Fruit fly (Drosophila melanogaster) whole organism, embryonic: ENCODE results near the gene CG9360.

Experiments
- Antp ChIP-seq: fragments of 200-800 bp; sonication (Bioruptor generic); optimal IDR thresholded peaks from 3 replicates; lab custom pipeline; 2016; ENCODE audit warnings: missing biosample characterization, missing genetic modification characterization
- CG10147 ChIP-seq: fragments of 200-800 bp; sonication (Bioruptor generic); optimal IDR thresholded peaks from 2 replicates; lab custom pipeline; 2019; ENCODE audit warnings: missing biosample characterization, mild to moderate bottlenecking, missing genetic modification characterization, moderate library complexity
- CG11695 ChIP-seq: fragments of 200-800 bp; sonication (Bioruptor generic); IDR thresholded peaks from 3 replicates; pipeline ENCODE4 v1.3.6; 2022; ENCODE audit warnings: missing biosample characterization, missing genetic modification characterization
- CG12104 ChIP-seq: fragments of 200-800 bp; sonication (Bioruptor generic); optimal IDR thresholded peaks from 3 replicates; lab custom pipeline; 2016; ENCODE audit warnings: missing biosample characterization, missing genetic modification characterization
- CG12155 ChIP-seq: fragments of 200-800 bp; sonication (Bioruptor generic); optimal IDR thresholded peaks from 3 replicates; lab custom pipeline; 2016; ENCODE audit warnings: missing biosample characterization, missing genetic modification characterization
- CG12659 ChIP-seq: fragments of 200-800 bp; sonication (Bioruptor generic); optimal IDR thresholded peaks from 3 replicates; lab custom pipeline; 2017; ENCODE audit warnings: mild to moderate bottlenecking, missing biosample characterization, missing genetic modification reagents, missing genetic modification characterization
- CG12769 ChIP-seq: fragments of 200-800 bp; sonication (Bioruptor generic); optimal IDR thresholded peaks from 2 replicates; lab custom pipeline; 2019; ENCODE audit warnings: missing biosample characterization, mild to moderate bottlenecking, missing genetic modification characterization, moderate library complexity
- CG12942 ChIP-seq: fragments of 200-800 bp; sonication (Bioruptor generic); optimal IDR thresholded peaks from 3 replicates; lab custom pipeline; 2016; ENCODE audit warnings: missing biosample characterization, missing genetic modification characterization
- CG13287 ChIP-seq: fragments of 200-800 bp; sonication (Bioruptor generic); IDR thresholded peaks from 2 replicates; pipeline ENCODE4 v1.3.6; 2022; ENCODE audit warnings: missing biosample characterization, missing genetic modification characterization; ENCODE audit not compliant: partially characterized antibody
- CG14667 ChIP-seq: fragments of 200-800 bp; sonication (Bioruptor generic); IDR thresholded peaks from 2 replicates; pipeline ENCODE4 v1.3.6; 2022; ENCODE audit warnings: missing biosample characterization, missing genetic modification characterization
- CG15011 ChIP-seq: fragments of 200-800 bp; sonication (Bioruptor generic); optimal IDR thresholded peaks from 3 replicates; lab custom pipeline; 2018; ENCODE audit warnings: missing biosample characterization, mild to moderate bottlenecking, missing genetic modification characterization
- CG15601 ChIP-seq: fragments of 200-800 bp; sonication (Bioruptor generic); optimal IDR thresholded peaks from 3 replicates; lab custom pipeline; 2019; ENCODE audit warnings: missing biosample characterization, mild to moderate bottlenecking, missing genetic modification characterization, moderate library complexity
- CG1647 ChIP-seq: fragments of 200-800 bp; sonication (Bioruptor generic); optimal IDR thresholded peaks from 3 replicates; lab custom pipeline; 2016; ENCODE audit warnings: missing biosample characterization, missing genetic modification characterization
- CG16813 ChIP-seq: fragments of 200-800 bp; sonication (Bioruptor generic); IDR thresholded peaks from 3 replicates; pipeline ENCODE4 v1.3.6; 2022; ENCODE audit warnings: missing biosample characterization, missing genetic modification characterization; ENCODE audit not compliant: partially characterized antibody
- CG17612 ChIP-seq: fragments of 200-800 bp; sonication (Bioruptor generic); IDR thresholded peaks from 2 replicates; pipeline ENCODE4 v1.3.6; 2022; ENCODE audit warnings: missing biosample characterization, missing genetic modification characterization
- CG1832 ChIP-seq: fragments of 200-800 bp; sonication (Bioruptor generic); optimal IDR thresholded peaks from 2 replicates; lab custom pipeline; 2017; ENCODE audit warnings: missing biosample characterization, mild to moderate bottlenecking, missing genetic modification characterization, inconsistent platforms
- CG3065 ChIP-seq: fragments of 200-800 bp; sonication (Bioruptor generic); optimal IDR thresholded peaks from 2 replicates; lab custom pipeline; 2016; ENCODE audit warnings: missing biosample characterization, missing genetic modification characterization
- CG4730 ChIP-seq: fragments of 200-800 bp; sonication (Bioruptor generic); IDR thresholded peaks from 2 replicates; pipeline ENCODE4 v1.3.6; 2022; ENCODE audit warnings: missing biosample characterization, missing genetic modification characterization
- CG4820 ChIP-seq: fragments of 200-800 bp; sonication (Bioruptor generic); optimal IDR thresholded peaks from 3 replicates; lab custom pipeline; 2016; ENCODE audit warnings: missing biosample characterization, missing genetic modification characterization
- CG7963 ChIP-seq: fragments of 200-800 bp; sonication (Bioruptor generic); IDR thresholded peaks from 3 replicates; pipeline ENCODE4 v1.3.6; 2022; ENCODE audit warnings: missing biosample characterization, missing genetic modification characterization; ENCODE audit not compliant: partially characterized antibody
- CG8388 ChIP-seq: fragments of 200-800 bp; sonication (Bioruptor generic); optimal IDR thresholded peaks from 2 replicates; lab custom pipeline; 2019; ENCODE audit warnings: missing biosample characterization, mild to moderate bottlenecking, missing genetic modification characterization, moderate library complexity
- CHES-1-like ChIP-seq: fragments of 200-800 bp; sonication (Bioruptor generic); optimal IDR thresholded peaks from 2 replicates; lab custom pipeline; 2016; ENCODE audit warnings: missing biosample characterization, missing genetic modification characterization
- Chrac-16 ChIP-seq: fragments of 200-800 bp; sonication (Bioruptor generic); optimal IDR thresholded peaks from 3 replicates; lab custom pipeline; 2016; ENCODE audit warnings: missing biosample characterization, missing genetic modification characterization
- Ptx1 ChIP-seq: fragments of 200-800 bp; sonication (Bioruptor generic); IDR thresholded peaks from 2 replicates; pipeline ENCODE4 v1.3.6; 2022; ENCODE audit warnings: missing biosample characterization, missing genetic modification characterization
- Scr ChIP-seq: fragments of 200-800 bp; sonication (Bioruptor generic); IDR thresholded peaks from 2 replicates; pipeline ENCODE4 v1.3.6; 2022; ENCODE audit warnings: missing biosample characterization, missing genetic modification characterization; ENCODE audit not compliant: partially characterized antibody
- Six4 ChIP-seq: fragments of 200-800 bp; sonication (Bioruptor generic); optimal IDR thresholded peaks from 2 replicates; lab custom pipeline; 2016; ENCODE audit warnings: missing biosample characterization, missing genetic modification characterization
- Spps ChIP-seq: fragments of 200-800 bp; sonication (Bioruptor generic); optimal IDR thresholded peaks from 2 replicates; lab custom pipeline; 2018; ENCODE audit warnings: missing biosample characterization, mild to moderate bottlenecking, missing genetic modification characterization
- TFAM ChIP-seq: fragments of 200-800 bp; sonication (Bioruptor generic); optimal IDR thresholded peaks from 2 replicates; lab custom pipeline; 2017; ENCODE audit warnings: missing biosample characterization, missing genetic modification characterization, inconsistent platforms
- abd-A ChIP-seq: fragments of 200-800 bp; sonication (Bioruptor generic); optimal IDR thresholded peaks from 3 replicates; lab custom pipeline; 2019; ENCODE audit warnings: missing biosample characterization, mild to moderate bottlenecking, missing genetic modification characterization, moderate library complexity
- az2 ChIP-seq: fragments of 200-800 bp; sonication (Bioruptor generic); optimal IDR thresholded peaks from 3 replicates; lab custom pipeline; 2016; ENCODE audit warnings: missing biosample characterization, missing genetic modification characterization
- cato ChIP-seq: fragments of 200-800 bp; sonication (Bioruptor generic); optimal IDR thresholded peaks from 2 replicates; lab custom pipeline; 2016; ENCODE audit warnings: missing biosample characterization, missing genetic modification characterization, borderline replicate concordance
- crp ChIP-seq, 2 experiments: fragments of 200-800 bp; sonication (Bioruptor generic); optimal IDR thresholded peaks; 2 replicates in 1 of 2; 3 replicates in 1 of 2; lab custom pipeline; 2017; ENCODE audit warnings: missing biosample characterization in 2 of 2, missing genetic modification characterization in 2 of 2, mild to moderate bottlenecking in 1 of 2, moderate library complexity in 1 of 2
- dimm ChIP-seq: fragments of 200-800 bp; sonication (Bioruptor generic); IDR thresholded peaks from 2 replicates; pipeline ENCODE4 v1.3.6; 2022; ENCODE audit warnings: missing biosample characterization, missing genetic modification characterization
- eve ChIP-seq, 2 experiments: fragments of >200 bp; optimal IDR thresholded peaks; 2 replicates each; lab custom pipeline; 2017; ENCODE audit warnings: missing biosample characterization in 2 of 2, missing genetic modification characterization in 2 of 2
- insv ChIP-seq, 2 experiments: fragments of 200-800 bp; sonication (Bioruptor generic); optimal IDR thresholded peaks; 3 replicates each; lab custom pipeline; 2016 to 2018; ENCODE audit warnings: missing biosample characterization in 2 of 2, missing genetic modification characterization in 2 of 2
- jigr1 ChIP-seq: fragments of 200-800 bp; sonication (Bioruptor generic); IDR thresholded peaks from 3 replicates; pipeline ENCODE4 v1.3.6; 2022; ENCODE audit warnings: missing biosample characterization, missing genetic modification characterization
- jumu ChIP-seq: fragments of 200-800 bp; sonication (Bioruptor generic); optimal IDR thresholded peaks from 3 replicates; lab custom pipeline; 2016; ENCODE audit warnings: missing biosample characterization, missing genetic modification characterization
- lmd ChIP-seq: fragments of 200-800 bp; sonication (Bioruptor generic); IDR thresholded peaks from 2 replicates; pipeline ENCODE4 v1.3.6; 2022; ENCODE audit warnings: missing biosample characterization, missing genetic modification characterization
- nmo ChIP-seq: fragments of 200-800 bp; sonication (Bioruptor generic); optimal IDR thresholded peaks from 2 replicates; lab custom pipeline; 2018; ENCODE audit warnings: missing biosample characterization, mild to moderate bottlenecking, missing genetic modification characterization, moderate library complexity
- sim ChIP-seq: fragments of 200-800 bp; sonication (Bioruptor generic); IDR thresholded peaks from 2 replicates; pipeline ENCODE4 v1.3.6; 2022; ENCODE audit warnings: missing biosample characterization, missing genetic modification characterization
- sisA ChIP-seq: fragments of 200-800 bp; sonication (Bioruptor generic); IDR thresholded peaks from 2 replicates; pipeline ENCODE4 v1.3.6; 2022; ENCODE audit warnings: missing biosample characterization, missing genetic modification characterization
- slbo ChIP-seq: fragments of 200-800 bp; sonication (Bioruptor generic); IDR thresholded peaks from 2 replicates; pipeline ENCODE4 v1.3.6; 2022; ENCODE audit warnings: missing biosample characterization, missing genetic modification characterization
- tio ChIP-seq: fragments of 200-800 bp; sonication (Bioruptor generic); optimal IDR thresholded peaks from 2 replicates; lab custom pipeline; 2017; ENCODE audit warnings: missing biosample characterization, missing genetic modification characterization, inconsistent platforms
- tll ChIP-seq, 2 experiments: fragments of 200-800 bp in 1 of 2; fragments of >200 bp in 1 of 2; sonication (Bioruptor generic) in 1 of 2; optimal IDR thresholded peaks; 2 replicates each; lab custom pipeline; 2017 to 2019; ENCODE audit warnings: missing biosample characterization in 2 of 2, missing genetic modification characterization in 2 of 2, mild to moderate bottlenecking in 1 of 2, moderate library complexity in 1 of 2
- twi ChIP-seq: fragments of 200-800 bp; optimal IDR thresholded peaks from 2 replicates; lab custom pipeline; 2019; ENCODE audit warnings: missing biosample characterization, mild to moderate bottlenecking, missing genetic modification characterization, moderate library complexity
- unpg ChIP-seq: fragments of 200-800 bp; sonication (Bioruptor generic); optimal IDR thresholded peaks from 3 replicates; lab custom pipeline; 2018; ENCODE audit warnings: missing biosample characterization, mild to moderate bottlenecking, missing genetic modification characterization, moderate library complexity
- vnd ChIP-seq: fragments of 200-800 bp; sonication (Bioruptor generic); IDR thresholded peaks from 3 replicates; pipeline ENCODE4 v1.3.6; 2022; ENCODE audit warnings: missing biosample characterization, missing genetic modification characterization; ENCODE audit not compliant: partially characterized antibody
- vvl ChIP-seq: fragments of 200-800 bp; sonication (Bioruptor generic); IDR thresholded peaks from 2 replicates; pipeline ENCODE4 v1.3.6; 2022; ENCODE audit warnings: missing biosample characterization, missing genetic modification characterization

Gene CG9360

DNA sequence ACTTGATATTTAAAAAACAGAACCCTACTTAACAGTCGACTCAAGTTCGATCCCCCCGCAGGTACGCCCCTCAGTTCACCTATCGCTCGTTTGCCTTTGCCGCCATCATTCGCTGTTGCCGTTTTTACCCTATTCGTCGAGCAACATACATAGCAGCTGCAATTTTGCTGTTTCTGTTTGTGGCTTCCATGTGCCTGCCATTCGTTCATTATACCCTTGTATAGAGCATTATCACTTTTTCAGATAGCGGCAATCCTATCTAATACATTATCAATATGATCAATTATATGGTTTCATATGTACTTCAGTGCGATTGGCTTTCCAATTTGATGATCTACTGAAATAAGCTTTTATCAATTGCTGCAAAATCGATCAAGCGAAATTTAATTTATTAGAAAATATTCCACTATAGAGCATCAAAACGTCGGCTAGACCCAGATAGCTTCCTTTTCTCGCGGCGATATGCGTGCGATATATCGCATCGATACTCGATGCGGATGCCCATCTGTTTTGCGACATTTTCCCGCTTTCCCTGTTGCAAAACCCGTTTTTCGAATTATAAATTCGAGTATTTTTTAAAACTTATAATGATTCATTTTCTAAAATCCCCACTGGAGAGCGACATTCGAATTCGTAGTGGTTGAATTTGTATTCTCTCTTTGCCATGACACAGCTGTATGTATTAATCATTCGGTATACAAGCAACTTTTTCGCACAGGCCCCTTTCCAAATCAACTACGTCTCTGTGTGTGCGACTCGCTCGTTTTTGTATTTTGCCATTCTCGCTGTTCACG, 48.3 kb downstream of the CG9360 start (continued):
- peak; percentile 77 for TF ChIP-seq CG15011 (GFP tag; lab: Kevin White, UChicago)
- peak; percentile 83 for TF ChIP-seq Six4 (GFP tag; lab: Kevin White, UChicago)
- peak; percentile 78 for TF ChIP-seq CG12104 (GFP tag; lab: Kevin White, UChicago)
- peak; percentile 82 for TF ChIP-seq CG8388 (GFP tag; lab: Kevin White, UChicago)
- TF ChIP-seq lmd (GFP tag; lab: Robert Waterston, UW): peak; percentile 91
- peak; percentile 86 for TF ChIP-seq Chrac-16 (GFP tag; lab: Kevin White, UChicago)
- peak; percentile 84 for TF ChIP-seq az2 (GFP tag; lab: Kevin White, UChicago)
- peak; percentile 73 for TF ChIP-seq CG17612 (GFP tag; lab: Robert Waterston, UW)
- no peak for TF ChIP-seq dimm
- TF ChIP-seq jumu (GFP tag; lab: Kevin White, UChicago): peak; percentile 72
- peak; percentile 87 for TF ChIP-seq unpg (GFP tag; lab: Kevin White, UChicago)
- TF ChIP-seq crp (GFP tag; optimal IDR thresholded peaks at IDR 0.05; lab: Kevin White, UChicago): no peak
- TF ChIP-seq CG12769 (tag; lab: Kevin White, UChicago): peak; percentile 79
- TF ChIP-seq jigr1: peak; percentile 72; the same call in 2 of the 3 replicates
- peak; percentile 78 for TF ChIP-seq CG1647 (GFP tag; lab: Kevin White, UChicago)
- peak; percentile 70 for TF ChIP-seq CG4730 (GFP tag; lab: Robert Waterston, UW)
- TF ChIP-seq Spps (tag; lab: Kevin White, UChicago): peak; percentile 62
- TF ChIP-seq tll (GFP tag; optimal IDR thresholded peaks at IDR 0.05; lab: Kevin White, UChicago): no peak
- peak; percentile 75 for TF ChIP-seq CG13287 (GFP tag; lab: Robert Waterston, UW)
- peak; percentile 70 for TF ChIP-seq CG15601 (tag; lab: Kevin White, UChicago)
- TF ChIP-seq slbo (GFP tag; lab: Robert Waterston, UW): peak; percentile 80
- peak; percentile 84 for TF ChIP-seq CG11695 (GFP tag; lab: Robert Waterston, UW)
- TF ChIP-seq vnd (GFP tag; lab: Robert Waterston, UW): peak; percentile 58
- TF ChIP-seq vvl (GFP tag; lab: Robert Waterston, UW): peak; percentile 73; the same call in 1 of the 2 replicates
- peak; percentile 18 for TF ChIP-seq abd-A (tag; lab: Kevin White, UChicago)
- TF ChIP-seq eve (GFP tag; optimal IDR thresholded peaks at IDR 0.05; lab: Kevin White, UChicago): no peak
- 0 out of 2 replicates have a peak, but pooled peaks have one; percentile 49 for TF ChIP-seq sim (GFP tag; lab: Robert Waterston, UW)
- peak; percentile 78 for TF ChIP-seq CG7963 (GFP tag; lab: Robert Waterston, UW)
- TF ChIP-seq CG14667: peak; percentile 58
- peak; percentile 100 for TF ChIP-seq CG12155 (GFP tag; lab: Kevin White, UChicago)
- TF ChIP-seq CG4820 (GFP tag; lab: Kevin White, UChicago): peak; percentile 84
- peak; percentile 60 for TF ChIP-seq Antp (GFP tag; lab: Kevin White, UChicago)
- TF ChIP-seq twi (tag; lab: Kevin White, UChicago): peak; percentile 91
- peak; percentile 82 for TF ChIP-seq CG12942 (GFP tag; lab: Kevin White, UChicago)
- TF ChIP-seq insv (GFP tag; optimal IDR thresholded peaks at IDR 0.05; lab: Kevin White, UChicago): peak; percentile 24 to 45
- TF ChIP-seq CG16813: peak; percentile 46; the same call in 2 of the 3 replicates
- TF ChIP-seq CG3065 (GFP tag; lab: Kevin White, UChicago): peak; percentile 40
- TF ChIP-seq sisA (GFP tag; lab: Robert Waterston, UW): peak; percentile 84
- TF ChIP-seq CG1832 (GFP tag; lab: Kevin White, UChicago): no peak
- TF ChIP-seq tio (GFP tag; lab: Kevin White, UChicago): peak; percentile 89
- peak; percentile 89 for TF ChIP-seq Ptx1 (GFP tag; lab: Robert Waterston, UW)
- TF ChIP-seq CG12659 (GFP tag; lab: Kevin White, UChicago): peak; percentile 87
- peak; percentile 74 for TF ChIP-seq cato
- peak; percentile 77 for TF ChIP-seq Scr (GFP tag; lab: Robert Waterston, UW)
- peak; percentile 94 for TF ChIP-seq nmo (GFP tag; lab: Kevin White, UChicago)
- peak; percentile 93 for TF ChIP-seq CG10147
- peak; percentile 71 for TF ChIP-seq TFAM (GFP tag; lab: Kevin White, UChicago)
- peak; percentile 88 for TF ChIP-seq CHES-1-like (GFP tag; lab: Kevin White, UChicago)
